Fruit fly (Drosophila melanogaster) whole organism, adult: ENCODE data around the gene Ddr.

Experiments used
- CG12768 ChIP-seq: fragments of 200-800 bp; sonication (Bioruptor generic); optimal IDR thresholded peaks from 2 replicates; lab custom pipeline; 2017; ENCODE audit warnings: missing biosample characterization, missing genetic modification characterization, mild to moderate bottlenecking, moderate library complexity, missing genetic modification reagents
- CG14711 ChIP-seq: fragments of 200-800 bp; sonication (Bioruptor generic); optimal IDR thresholded peaks from 2 replicates; lab custom pipeline; 2018; ENCODE audit warnings: missing biosample characterization, mild to moderate bottlenecking, missing genetic modification characterization, moderate library complexity
- CG1620 ChIP-seq: fragments of 200-800 bp; sonication (Bioruptor generic); optimal IDR thresholded peaks from 2 replicates; lab custom pipeline; 2016; ENCODE audit warnings: missing biosample characterization, missing genetic modification characterization
- CG7045 ChIP-seq: fragments of 200-800 bp; sonication (Bioruptor generic); optimal IDR thresholded peaks from 2 replicates; lab custom pipeline; 2017; ENCODE audit warnings: missing biosample characterization, mild to moderate bottlenecking, missing genetic modification characterization
- CG7101 ChIP-seq: fragments of 200-800 bp; sonication (Bioruptor generic); optimal IDR thresholded peaks from 2 replicates; lab custom pipeline; 2018; ENCODE audit warnings: missing biosample characterization, mild to moderate bottlenecking, missing genetic modification characterization, moderate library complexity
- Crg-1 ChIP-seq: fragments of 200-800 bp; sonication (Bioruptor generic); optimal IDR thresholded peaks from 2 replicates; lab custom pipeline; 2016; ENCODE audit warnings: missing biosample characterization, missing genetic modification characterization
- Mnt ChIP-seq: fragments of 200-800 bp; sonication (Bioruptor generic); optimal IDR thresholded peaks from 2 replicates; lab custom pipeline; 2016; ENCODE audit warnings: missing biosample characterization, mild to moderate bottlenecking, missing genetic modification characterization
- bab1 ChIP-seq: fragments of 200-800 bp; sonication (Bioruptor generic); optimal IDR thresholded peaks from 3 replicates; lab custom pipeline; 2019; ENCODE audit warnings: missing biosample characterization, mild to moderate bottlenecking, missing genetic modification characterization, moderate library complexity
- cic ChIP-seq: fragments of 200-800 bp; sonication (Bioruptor generic); optimal IDR thresholded peaks from 2 replicates; lab custom pipeline; 2017; ENCODE audit warnings: missing biosample characterization, mild to moderate bottlenecking, missing genetic modification characterization, moderate library complexity
- cnc ChIP-seq, 2 experiments: fragments of >200 bp; optimal IDR thresholded peaks; 2 replicates each; lab custom pipeline; 2017
- kay ChIP-seq: fragments of 200-800 bp; sonication (Bioruptor generic); peaks from one replicate; lab custom pipeline; 2016; ENCODE audit warnings: missing biosample characterization, missing genetic modification characterization, borderline replicate concordance
- pad ChIP-seq: fragments of 200-800 bp; sonication (Bioruptor generic); optimal IDR thresholded peaks from 3 replicates; lab custom pipeline; 2017; ENCODE audit warnings: missing biosample characterization, missing genetic modification characterization, mild to moderate bottlenecking, moderate library complexity, missing genetic modification reagents

DNA sequence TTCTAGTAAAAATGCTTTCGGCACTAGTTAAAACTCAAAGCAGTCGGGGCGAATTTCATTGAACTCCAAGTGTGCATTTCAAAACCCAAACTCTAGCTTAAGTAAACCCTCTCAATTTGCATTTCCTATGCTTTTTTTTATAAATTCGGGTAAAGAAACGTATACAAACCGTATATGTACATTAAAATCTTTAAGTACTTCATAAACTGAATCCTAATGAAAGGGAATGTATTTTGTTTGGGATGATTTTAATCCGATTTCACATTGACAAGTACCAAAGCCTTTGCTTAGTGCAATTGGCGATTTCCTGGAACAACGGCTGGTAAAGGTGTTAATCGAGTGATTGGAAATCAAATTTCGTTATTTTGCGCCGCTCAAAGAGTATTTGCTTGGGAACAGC is 88.3 kb downstream of the Ddr start:
- TF ChIP-seq CG7101 (no peak), bab1 (GFP tag; lab: Kevin White, UChicago) (no peak), CG12768 (GFP tag; lab: Kevin White, UChicago) (no peak), Crg-1 (GFP tag; lab: Kevin White, UChicago) (no peak), cic (no peak), cnc (optimal IDR thresholded peaks at IDR 0.05; lab: Kevin White, UChicago) (no peak), CG7045 (no peak), pad (GFP tag; lab: Kevin White, UChicago) (no peak), kay (GFP tag; lab: Kevin White, UChicago) (peak; percentile 91), CG14711 (tag; lab: Kevin White, UChicago) (no peak), Mnt (GFP tag; lab: Kevin White, UChicago) (no peak), CG1620 (GFP tag; lab: Kevin White, UChicago) (no peak)
